Worm (Caenorhabditis elegans) whole organism, L4 larva: Measurements from ENCODE around the gene oga-1.

ENCODE experiments used
- F26F4.8 ChIP-seq: fragments of 200-800 bp; sonication (Bioruptor generic); conservative IDR thresholded peaks from 2 replicates; pipeline ENCODE4 v1.3.6; 2022; ENCODE audit warnings: missing genetic modification characterization, missing compliant biosample characterization
- F37D6.2 ChIP-seq: sonication (generic microtip); optimal IDR thresholded peaks from 2 replicates; lab custom pipeline; 2016; ENCODE audit warnings: mild to moderate bottlenecking, missing genetic modification characterization, missing compliant biosample characterization
- F44E2.7 ChIP-seq: fragments of 200-800 bp; sonication (Bioruptor generic); IDR thresholded peaks from 2 replicates; pipeline ENCODE4 v2.1.2; 2022; ENCODE audit warnings: missing genetic modification characterization, missing compliant biosample characterization
- F49E8.2 ChIP-seq: sonication (generic microtip); optimal IDR thresholded peaks from 2 replicates; lab custom pipeline; 2016; ENCODE audit warnings: missing compliant biosample characterization, mild to moderate bottlenecking, missing genetic modification characterization, borderline replicate concordance
- Y5F2A.4 ChIP-seq: fragments of 200-800 bp; sonication (Bioruptor generic); optimal IDR thresholded peaks from 2 replicates; lab custom pipeline; 2018; ENCODE audit warnings: mild to moderate bottlenecking, missing genetic modification characterization, missing compliant biosample characterization
- Y75B8A.6 ChIP-seq: fragments of 200-800 bp; sonication (Bioruptor generic); IDR thresholded peaks from 2 replicates; pipeline ENCODE4 v1.3.6; 2022; ENCODE audit warnings: missing genetic modification reagents, missing genetic modification characterization, missing compliant biosample characterization
- ZK337.2 ChIP-seq: fragments of 200-800 bp; sonication (Bioruptor generic); IDR thresholded peaks from 2 replicates; pipeline ENCODE4 v1.3.6; 2022; ENCODE audit warnings: missing genetic modification reagents, missing genetic modification characterization, missing compliant biosample characterization
- aha-1 ChIP-seq: fragments of 150-350 bp; peaks from one replicate; lab custom pipeline; 2014; ENCODE audit warnings: missing biosample characterization, missing genetic modification characterization
- aly-2 ChIP-seq: sonication (generic microtip); optimal IDR thresholded peaks from 2 replicates; lab custom pipeline; 2018; ENCODE audit warnings: missing biosample characterization, missing genetic modification characterization
- ama-1 ChIP-seq: fragments of 150-350 bp; optimal IDR thresholded peaks from 2 replicates; lab custom pipeline; 2014; ENCODE audit warnings: inconsistent platforms, mixed read lengths
- ceh-28 ChIP-seq: fragments of 150-350 bp; optimal IDR thresholded peaks from 2 replicates; lab custom pipeline; 2014; ENCODE audit warnings: missing biosample characterization, missing genetic modification reagents, missing genetic modification characterization
- ceh-32 ChIP-seq: sonication (generic microtip); optimal IDR thresholded peaks from 2 replicates; lab custom pipeline; 2016; ENCODE audit warnings: mild to moderate bottlenecking, missing genetic modification characterization, missing compliant biosample characterization; ENCODE audit not compliant: poor library complexity
- ceh-62 ChIP-seq: sonication (generic microtip); optimal IDR thresholded peaks from 2 replicates; lab custom pipeline; 2017; ENCODE audit warnings: missing biosample characterization, missing genetic modification characterization
- ces-1 ChIP-seq: fragments of 150-350 bp; sonication (generic microtip); optimal IDR thresholded peaks from 4 replicates; lab custom pipeline; 2014; ENCODE audit warnings: missing biosample characterization, missing genetic modification reagents, missing genetic modification characterization
- ctbp-1 ChIP-seq: fragments of 200-800 bp; sonication (Bioruptor generic); IDR thresholded peaks from 2 replicates; pipeline ENCODE4 v1.3.6; 2022; ENCODE audit warnings: missing genetic modification reagents, missing genetic modification characterization, missing compliant biosample characterization
- daf-16 ChIP-seq, 3 experiments: sonication (generic microtip); optimal IDR thresholded peaks; 2 replicates each; lab custom pipeline; 2016 to 2017; ENCODE audit warnings: missing genetic modification characterization in 3 of 3, missing genetic modification reagents in 3 of 3, mild to moderate bottlenecking in 2 of 3, missing compliant biosample characterization in 2 of 3, missing biosample characterization in 1 of 3, moderate library complexity in 1 of 3
- daf-19 ChIP-seq: fragments of 200-800 bp; sonication (Bioruptor generic); conservative IDR thresholded peaks from 2 replicates; pipeline ENCODE4 v1.3.6; 2022; ENCODE audit warnings: missing genetic modification characterization, missing compliant biosample characterization
- dmd-6 ChIP-seq: fragments of 200-800 bp; sonication (Bioruptor generic); IDR thresholded peaks from 2 replicates; pipeline ENCODE4 v1.3.6; 2022; ENCODE audit warnings: missing genetic modification reagents, missing genetic modification characterization, missing compliant biosample characterization
- dmd-9 ChIP-seq: fragments of 200-800 bp; sonication (Bioruptor generic); IDR thresholded peaks from 2 replicates; pipeline ENCODE4 v1.3.6; 2022; ENCODE audit warnings: missing genetic modification reagents, missing genetic modification characterization, missing compliant biosample characterization
- dpl-1 ChIP-seq: fragments of 150-350 bp; optimal IDR thresholded peaks from 2 replicates; lab custom pipeline; 2014; ENCODE audit warnings: missing biosample characterization, missing genetic modification reagents, missing genetic modification characterization
- duxl-1 ChIP-seq: sonication (generic microtip); optimal IDR thresholded peaks from 2 replicates; lab custom pipeline; 2016; ENCODE audit warnings: mild to moderate bottlenecking, missing genetic modification characterization, moderate library complexity, missing compliant biosample characterization; ENCODE audit not compliant: poor library complexity
- fkh-10 ChIP-seq: fragments of 150-350 bp; optimal IDR thresholded peaks from 2 replicates; lab custom pipeline; 2014; ENCODE audit warnings: missing biosample characterization, missing genetic modification reagents, missing genetic modification characterization
- fos-1 ChIP-seq: fragments of 150-350 bp; optimal IDR thresholded peaks from 2 replicates; lab custom pipeline; 2014; ENCODE audit warnings: missing biosample characterization, missing genetic modification characterization
- hif-1 ChIP-seq, 2 experiments: sonication (generic microtip); optimal IDR thresholded peaks; 2 replicates each; lab custom pipeline; 2016 to 2017; ENCODE audit warnings: missing compliant biosample characterization in 2 of 2, missing genetic modification characterization in 2 of 2, missing genetic modification reagents in 2 of 2, missing genotype in 2 of 2, mild to moderate bottlenecking in 1 of 2
- hlh-11 ChIP-seq: fragments of 200-800 bp; sonication (Bioruptor generic); optimal IDR thresholded peaks from 2 replicates; lab custom pipeline; 2018; ENCODE audit warnings: mild to moderate bottlenecking, missing genetic modification characterization, missing compliant biosample characterization
- hlh-30 ChIP-seq: sonication (generic microtip); optimal IDR thresholded peaks from 2 replicates; lab custom pipeline; 2017; ENCODE audit warnings: antibody characterized with exemption, mild to moderate bottlenecking, missing genetic modification characterization, missing compliant biosample characterization; ENCODE audit not compliant: insufficient read depth
- lin-1 ChIP-seq: fragments of 200-800 bp; sonication (Bioruptor generic); IDR thresholded peaks from 2 replicates; pipeline ENCODE4 v1.3.6; 2022; ENCODE audit warnings: missing genetic modification reagents, missing genetic modification characterization, missing compliant biosample characterization
- lin-13 ChIP-seq: fragments of 150-350 bp; optimal IDR thresholded peaks from 2 replicates; lab custom pipeline; 2014; ENCODE audit warnings: missing biosample characterization, missing genetic modification reagents, missing genetic modification characterization
- lin-29 ChIP-seq: fragments of 200-800 bp; sonication (Bioruptor generic); IDR thresholded peaks from 2 replicates; pipeline ENCODE4 v1.3.6; 2022; ENCODE audit warnings: missing genetic modification reagents, missing genetic modification characterization, missing compliant biosample characterization
- lin-38 ChIP-seq: fragments of 200-800 bp; sonication (Bioruptor generic); IDR thresholded peaks from 2 replicates; pipeline ENCODE4 v1.3.6; 2022; ENCODE audit warnings: missing genetic modification reagents, missing genetic modification characterization, missing compliant biosample characterization
- lin-39 ChIP-seq: fragments of 150-350 bp; optimal IDR thresholded peaks from 2 replicates; lab custom pipeline; 2014; ENCODE audit warnings: missing biosample characterization, missing genetic modification reagents, missing genetic modification characterization
- madf-9 ChIP-seq: fragments of 200-800 bp; sonication (Bioruptor generic); conservative IDR thresholded peaks from 2 replicates; pipeline ENCODE4 v1.3.6; 2022; ENCODE audit warnings: missing genetic modification reagents, missing genetic modification characterization, missing compliant biosample characterization
- mdl-1 ChIP-seq, 2 experiments: fragments of 150-350 bp in 1 of 2; sonication (generic microtip) in 1 of 2; optimal IDR thresholded peaks; 2 replicates each; lab custom pipeline; 2014 to 2017; ENCODE audit warnings: missing biosample characterization in 2 of 2, missing genetic modification characterization in 2 of 2
- mxl-3 ChIP-seq: fragments of 200-800 bp; sonication (Bioruptor generic); optimal IDR thresholded peaks from 2 replicates; lab custom pipeline; 2018; ENCODE audit warnings: mild to moderate bottlenecking, missing genetic modification characterization, missing compliant biosample characterization
- nhr-10 ChIP-seq: fragments of 150-350 bp; optimal IDR thresholded peaks from 2 replicates; lab custom pipeline; 2014; ENCODE audit warnings: missing biosample characterization, missing genetic modification characterization
- nhr-11 ChIP-seq: fragments of 150-350 bp; optimal IDR thresholded peaks from 2 replicates; lab custom pipeline; 2014; ENCODE audit warnings: missing biosample characterization, missing genetic modification characterization
- nhr-111 ChIP-seq: fragments of 200-800 bp; sonication (Bioruptor generic); optimal IDR thresholded peaks from 2 replicates; lab custom pipeline; 2018; ENCODE audit warnings: mild to moderate bottlenecking, missing genetic modification characterization, missing compliant biosample characterization
- nhr-237 ChIP-seq: sonication (generic microtip); optimal IDR thresholded peaks from 2 replicates; lab custom pipeline; 2017; ENCODE audit warnings: missing biosample characterization, missing genetic modification characterization
- nhr-28 ChIP-seq: fragments of 150-350 bp; optimal IDR thresholded peaks from 2 replicates; lab custom pipeline; 2014; ENCODE audit warnings: missing biosample characterization, missing genetic modification characterization
- nhr-48 ChIP-seq: sonication (generic microtip); optimal IDR thresholded peaks from 2 replicates; lab custom pipeline; 2016; ENCODE audit warnings: mild to moderate bottlenecking, missing genetic modification characterization, missing compliant biosample characterization
- nhr-6 ChIP-seq: fragments of 150-350 bp; optimal IDR thresholded peaks from 2 replicates; lab custom pipeline; 2014; ENCODE audit warnings: missing biosample characterization, missing genetic modification characterization
- nhr-76 ChIP-seq: fragments of 150-350 bp; optimal IDR thresholded peaks from 2 replicates; lab custom pipeline; 2014; ENCODE audit warnings: missing biosample characterization, missing genetic modification characterization
- sdz-12 ChIP-seq: fragments of 200-800 bp; sonication (Bioruptor generic); optimal IDR thresholded peaks from 2 replicates; lab custom pipeline; 2018; ENCODE audit warnings: mild to moderate bottlenecking, missing genetic modification characterization, missing compliant biosample characterization
- set-16 ChIP-seq: fragments of 200-800 bp; sonication (Bioruptor generic); IDR thresholded peaks from 2 replicates; pipeline ENCODE4 v1.3.6; 2022; ENCODE audit warnings: missing genetic modification reagents, missing genetic modification characterization, missing compliant biosample characterization
- unc-62 ChIP-seq, 3 experiments: fragments of 150-350 bp in 1 of 3; sonication (generic microtip); optimal IDR thresholded peaks in 2 of 3; peaks in 1 of 3; 1 replicate in 1 of 3; 2 replicates in 2 of 3; lab custom pipeline; 2014 to 2017; ENCODE audit warnings: missing biosample characterization in 3 of 3, missing genetic modification characterization in 3 of 3, missing genetic modification reagents in 3 of 3, missing genotype in 1 of 3
- ztf-7 ChIP-seq: fragments of 150-350 bp; optimal IDR thresholded peaks from 2 replicates; lab custom pipeline; 2014; ENCODE audit warnings: missing biosample characterization, missing genetic modification characterization

oga-1 gene

ce11 chrX:9349844-9350556 is 2.8 kb upstream of the oga-1 start, which contains the start of gene flp-20:
TSS of gene flp-20 (minus strand) at chrX:9349894.
- no peak for TF ChIP-seq fkh-10
- TF ChIP-seq hlh-30 = no peak
- no peak for TF ChIP-seq lin-29 (GFP tag; lab: Robert Waterston, UW)
- peak; percentile 72 for TF ChIP-seq aha-1
- no peak for TF ChIP-seq ZK337.2 (GFP tag; lab: Robert Waterston, UW)
- no peak for TF ChIP-seq aly-2 (tag; lab: Kevin White, UChicago)
- TF ChIP-seq ama-1 (lab: Kevin White, UChicago) = no peak

- TF ChIP-seq nhr-111 (no peak), unc-62 (GFP tag; optimal IDR thresholded peaks at IDR 0.05 in 1 of 2; lab: Kevin White, UChicago) (no peak), unc-62 (tag; optimal IDR thresholded peaks at IDR 0.05; lab: Kevin White, UChicago) (no peak), fos-1 (tag; lab: Kevin White, UChicago) (no peak), nhr-48 (tag; lab: Kevin White, UChicago) (no peak), F49E8.2 (no peak), dpl-1 (GFP tag; lab: Kevin White, UChicago) (no peak), nhr-28 (tag; lab: Kevin White, UChicago) (no peak), F37D6.2 (no peak), fkh-10 (no peak), dmd-9 (GFP tag; lab: Robert Waterston, UW) (no peak), madf-9 (GFP tag; lab: Robert Waterston, UW) (no peak), lin-1 (no peak), nhr-237 (tag; lab: Kevin White, UChicago) (no peak), lin-13 (GFP tag; lab: Kevin White, UChicago) (no peak), duxl-1 (tag; lab: Kevin White, UChicago) (no peak)
Observed at ce11 chrX:9338375-9338774, 8.9 kb downstream of the oga-1 start, which contains the start of gene apa-2. TSS of gene apa-2 (plus strand) at chrX:9338675.

- TF ChIP-seq nhr-6 (tag; lab: Kevin White, UChicago) = no peak
- no peak for TF ChIP-seq lin-1
- no peak for TF ChIP-seq F26F4.8
- TF ChIP-seq hlh-11 (tag; lab: Kevin White, UChicago) = no peak
- peak; percentile 84 for TF ChIP-seq ctbp-1 (GFP tag; lab: Robert Waterston, UW)
- TF ChIP-seq ama-1 (lab: Kevin White, UChicago) = no peak
- peak; percentile 38 for TF ChIP-seq nhr-28 (tag; lab: Kevin White, UChicago)
- TF ChIP-seq ceh-28 (tag; lab: Kevin White, UChicago) = peak; percentile 23
- TF ChIP-seq hif-1 (tag; optimal IDR thresholded peaks at IDR 0.05; lab: Kevin White, UChicago) = no peak
- TF ChIP-seq daf-19 (GFP tag; lab: Robert Waterston, UW) = no peak
- no peak for TF ChIP-seq lin-39
- TF ChIP-seq dmd-6 (GFP tag; lab: Robert Waterston, UW) = 0 out of 2 replicates have a peak, but pooled peaks have one; percentile 34
- TF ChIP-seq lin-38 (GFP tag; lab: Robert Waterston, UW) = no peak
- no peak for TF ChIP-seq daf-16 (GFP tag; optimal IDR thresholded peaks at IDR 0.05; lab: Kevin White, UChicago)
- no peak for TF ChIP-seq daf-16 (tag; optimal IDR thresholded peaks at IDR 0.05; lab: Kevin White, UChicago)
- TF ChIP-seq F44E2.7 (GFP tag; lab: Robert Waterston, UW) = no peak
- TF ChIP-seq ceh-62 = no peak
- TF ChIP-seq hlh-30 = peak; percentile 77
- peak in 1 of 2 experiments; percentile 73 for TF ChIP-seq unc-62 (GFP tag; optimal IDR thresholded peaks at IDR 0.05 in 1 of 2; lab: Kevin White, UChicago)
- TF ChIP-seq unc-62 (tag; optimal IDR thresholded peaks at IDR 0.05; lab: Kevin White, UChicago) = no peak
- peak in 1 of 2 experiments; percentile 79 for TF ChIP-seq mdl-1 (tag; optimal IDR thresholded peaks at IDR 0.05; lab: Kevin White, UChicago)
- no peak for TF ChIP-seq ztf-7 (tag; lab: Kevin White, UChicago)
- TF ChIP-seq lin-29 (GFP tag; lab: Robert Waterston, UW) = no peak
- TF ChIP-seq nhr-11 (tag; lab: Kevin White, UChicago) = no peak
- TF ChIP-seq ceh-32 = no peak
- TF ChIP-seq Y75B8A.6 (GFP tag; lab: Robert Waterston, UW) = no peak
- no peak for TF ChIP-seq ces-1 (GFP tag; lab: Kevin White, UChicago)
- TF ChIP-seq nhr-10 (tag; lab: Kevin White, UChicago) = no peak
- TF ChIP-seq nhr-76 (tag; lab: Kevin White, UChicago) = no peak
- TF ChIP-seq mxl-3 (GFP tag; lab: Kevin White, UChicago) = peak; percentile 67
- no peak for TF ChIP-seq sdz-12
- TF ChIP-seq set-16 (GFP tag; lab: Robert Waterston, UW) = no peak; the same call in none of the 2 replicates
- TF ChIP-seq Y5F2A.4 = no peak
Observed at ce11 chrX:9337832-9338231, 9.4 kb downstream of the oga-1 start.
